Worm (Caenorhabditis elegans) whole organism, early embryonic: ENCODE measurements around the gene Y44A6D.6.

Experiments
- B0310.2 ChIP-seq: sonication (generic microtip); optimal IDR thresholded peaks from 2 replicates; lab custom pipeline; 2016; ENCODE audit warnings: mild to moderate bottlenecking, missing genetic modification characterization, missing compliant biosample characterization
- F13C5.2 ChIP-seq: sonication (generic microtip); optimal IDR thresholded peaks from 2 replicates; lab custom pipeline; 2017; ENCODE audit warnings: mild to moderate bottlenecking, missing genetic modification characterization, inconsistent platforms, missing compliant biosample characterization
- aly-1 ChIP-seq: sonication (generic microtip); optimal IDR thresholded peaks from 2 replicates; lab custom pipeline; 2016; ENCODE audit warnings: missing genetic modification characterization, missing compliant biosample characterization
- ama-1 ChIP-seq: fragments of 150-350 bp; optimal IDR thresholded peaks from 2 replicates; lab custom pipeline; 2014
- ceh-13 ChIP-seq: fragments of 200-800 bp; sonication (Bioruptor generic); optimal IDR thresholded peaks from 2 replicates; lab custom pipeline; 2018; ENCODE audit warnings: mild to moderate bottlenecking, missing genetic modification characterization, missing compliant biosample characterization
- ceh-36 ChIP-seq: sonication (generic microtip); optimal IDR thresholded peaks from 2 replicates; lab custom pipeline; 2016; ENCODE audit warnings: missing genetic modification characterization, inconsistent platforms, missing compliant biosample characterization
- ets-7 ChIP-seq: sonication (generic microtip); optimal IDR thresholded peaks from 2 replicates; lab custom pipeline; 2016; ENCODE audit warnings: missing genotype, missing genetic modification characterization, missing compliant biosample characterization
- flt-1 ChIP-seq: fragments of 200-800 bp; sonication (Bioruptor generic); IDR thresholded peaks from 2 replicates; pipeline ENCODE4 v1.3.6; 2022; ENCODE audit warnings: missing genetic modification characterization, missing compliant biosample characterization
- hmbx-1 ChIP-seq: sonication (generic microtip); optimal IDR thresholded peaks from 2 replicates; lab custom pipeline; 2016; ENCODE audit warnings: mild to moderate bottlenecking, missing genetic modification characterization, missing compliant biosample characterization
- hmg-4 ChIP-seq: fragments of 200-800 bp; sonication (Bioruptor generic); optimal IDR thresholded peaks from 2 replicates; lab custom pipeline; 2018; ENCODE audit warnings: mild to moderate bottlenecking, missing genetic modification characterization, missing compliant biosample characterization
- hnd-1 ChIP-seq: sonication (generic microtip); optimal IDR thresholded peaks from 2 replicates; lab custom pipeline; 2016; ENCODE audit warnings: missing genetic modification characterization, missing compliant biosample characterization
- pes-1 ChIP-seq: fragments of 200-800 bp; sonication (Bioruptor generic); IDR thresholded peaks from 2 replicates; pipeline ENCODE4 v1.3.6; 2022; ENCODE audit warnings: missing genetic modification reagents, missing genetic modification characterization, missing compliant biosample characterization
- scrt-1 ChIP-seq: fragments of 200-800 bp; sonication (Bioruptor generic); IDR thresholded peaks from 2 replicates; pipeline ENCODE4 v1.3.6; 2022; ENCODE audit warnings: missing genetic modification characterization, missing compliant biosample characterization
- sea-1 ChIP-seq: fragments of 200-800 bp; sonication (Bioruptor generic); conservative IDR thresholded peaks from 2 replicates; pipeline ENCODE4 v1.3.6; 2022; ENCODE audit warnings: missing genetic modification characterization, missing compliant biosample characterization
- tbx-11 ChIP-seq: fragments of 200-800 bp; sonication (Bioruptor generic); IDR thresholded peaks from 2 replicates; pipeline ENCODE4 v1.3.6; 2022; ENCODE audit warnings: missing genetic modification characterization, missing compliant biosample characterization
- tbx-37 ChIP-seq: fragments of 200-800 bp; sonication (Bioruptor generic); conservative IDR thresholded peaks from 2 replicates; pipeline ENCODE4 v1.3.6; 2022; ENCODE audit warnings: missing genetic modification reagents, missing genetic modification characterization, missing compliant biosample characterization
- tra-4 ChIP-seq: sonication (generic microtip); optimal IDR thresholded peaks from 2 replicates; lab custom pipeline; 2017; ENCODE audit warnings: missing genetic modification characterization, missing compliant biosample characterization

The Y44A6D.6 gene

ce11 chrV:20839307-20839909 lies 32.3 kb downstream of the Y44A6D.6 start:
- TF ChIP-seq pes-1 (GFP tag; lab: Robert Waterston, UW) (peak; percentile 63), sea-1 (GFP tag; lab: Robert Waterston, UW) (0 out of 2 replicates have a peak, but pooled peaks have one; percentile 29)

- TF ChIP-seq flt-1 (GFP tag; lab: Robert Waterston, UW): no peak
- no peak for TF ChIP-seq scrt-1 (GFP tag; lab: Robert Waterston, UW)
- no peak for TF ChIP-seq ceh-36 (tag; lab: Kevin White, UChicago)
- TF ChIP-seq pes-1 (GFP tag; lab: Robert Waterston, UW): no peak
These were observed 34.3 kb downstream of the Y44A6D.6 start for ce11 chrV:20841484-20841883.

- no peak for TF ChIP-seq sea-1 (GFP tag; lab: Robert Waterston, UW)
- peak; percentile 56 for TF ChIP-seq F13C5.2 (tag; lab: Kevin White, UChicago)
These were observed 38.5 kb downstream of the Y44A6D.6 start, which contains the start of the genes F31D4.2 and fkb-6 for ce11 chrV:20845524-20846208. Gene F31D4.2 (minus strand): TSS chrV:20845546. Gene fkb-6 (plus strand): TSS chrV:20846158.

- TF ChIP-seq ets-7 (tag; lab: Kevin White, UChicago) (no peak), ceh-36 (tag; lab: Kevin White, UChicago) (no peak)
These were observed 40.6 kb downstream of the Y44A6D.6 start for ce11 chrV:20847743-20848229.

- TF ChIP-seq hnd-1 (tag; lab: Kevin White, UChicago): no peak
- TF ChIP-seq sea-1 (GFP tag; lab: Robert Waterston, UW): 0 out of 2 replicates have a peak, but pooled peaks have one; percentile 6
These were observed 43.4 kb downstream of the Y44A6D.6 start, which contains the start of gene clec-264 for ce11 chrV:20850580-20850979. Gene clec-264 (minus strand): TSS chrV:20850701.

ce11 chrV:20851847-20852386 lies 44.8 kb downstream of the Y44A6D.6 start, which contains the start of gene ndua-1:
Gene ndua-1 (minus strand): TSS chrV:20851897.
- 0 out of 2 replicates have a peak, but pooled peaks have one; percentile 33 for TF ChIP-seq pes-1 (GFP tag; lab: Robert Waterston, UW)
- TF ChIP-seq ceh-13 (GFP tag; lab: Kevin White, UChicago): no peak
- TF ChIP-seq F13C5.2 (tag; lab: Kevin White, UChicago): peak; percentile 70
- TF ChIP-seq hmg-4 (GFP tag; lab: Kevin White, UChicago): peak; percentile 9

- TF ChIP-seq sea-1 (GFP tag; lab: Robert Waterston, UW): no peak
- no peak for TF ChIP-seq ama-1 (lab: Kevin White, UChicago)
- no peak for TF ChIP-seq hmg-4 (GFP tag; lab: Kevin White, UChicago)
- no peak for TF ChIP-seq hmbx-1 (tag; lab: Kevin White, UChicago)
- no peak for TF ChIP-seq scrt-1 (GFP tag; lab: Robert Waterston, UW)
- no peak for TF ChIP-seq ceh-13 (GFP tag; lab: Kevin White, UChicago)
- no peak for TF ChIP-seq ets-7 (tag; lab: Kevin White, UChicago)
- no peak for TF ChIP-seq B0310.2
- TF ChIP-seq pes-1 (GFP tag; lab: Robert Waterston, UW): no peak
- TF ChIP-seq hnd-1 (tag; lab: Kevin White, UChicago): no peak
- no peak for TF ChIP-seq F13C5.2 (tag; lab: Kevin White, UChicago)
- no peak for TF ChIP-seq aly-1 (tag; lab: Kevin White, UChicago)
These were observed 46.5 kb downstream of the Y44A6D.6 start, which contains the start of gene F31D4.5 for ce11 chrV:20853581-20854161. Gene F31D4.5 (plus strand): TSS chrV:20854071.

ce11 chrV:20861080-20861479 lies 53.9 kb downstream of the Y44A6D.6 start, which contains the start of gene try-4:
Gene try-4 (minus strand): TSS chrV:20861153.
- TF ChIP-seq flt-1 (GFP tag; lab: Robert Waterston, UW): no peak
- no peak for TF ChIP-seq tbx-11 (GFP tag; lab: Robert Waterston, UW)
- no peak for TF ChIP-seq ets-7 (tag; lab: Kevin White, UChicago)
- no peak for TF ChIP-seq scrt-1 (GFP tag; lab: Robert Waterston, UW)
- no peak for TF ChIP-seq tbx-37 (GFP tag; lab: Robert Waterston, UW)
- TF ChIP-seq ama-1 (lab: Kevin White, UChicago): no peak
- TF ChIP-seq tra-4: no peak
- TF ChIP-seq aly-1 (tag; lab: Kevin White, UChicago): no peak
- TF ChIP-seq B0310.2: no peak
- TF ChIP-seq ceh-36 (tag; lab: Kevin White, UChicago): no peak
- no peak for TF ChIP-seq hmbx-1 (tag; lab: Kevin White, UChicago)
- no peak for TF ChIP-seq hnd-1 (tag; lab: Kevin White, UChicago)
